Fruit fly (Drosophila melanogaster): Measurements from ENCODE around the gene Rab26.

Gene Rab26

dm6 chr3L:21301737-21302487 lies 16.7 kb upstream of the Rab26 start:
- no peak for TF ChIP-seq Myc (optimal IDR thresholded peaks at IDR 0.05)
- no peak for TF ChIP-seq h (optimal IDR thresholded peaks at IDR 0.05)
- no peak for TF ChIP-seq insv (optimal IDR thresholded peaks at IDR 0.05)
- no peak for TF ChIP-seq ttk (optimal IDR thresholded peaks at IDR 0.05)
- no peak for TF ChIP-seq Sin3A (optimal IDR thresholded peaks at IDR 0.05)
- no peak for TF ChIP-seq psq (optimal IDR thresholded peaks at IDR 0.05)

dm6 chr3L:21302493-21302892 lies 16.1 kb upstream of the Rab26 start:
- TF ChIP-seq Sin3A (optimal IDR thresholded peaks at IDR 0.05): no peak
- TF ChIP-seq Myc (optimal IDR thresholded peaks at IDR 0.05): no peak
- TF ChIP-seq psq (optimal IDR thresholded peaks at IDR 0.05): no peak
- TF ChIP-seq insv (optimal IDR thresholded peaks at IDR 0.05): no peak
- TF ChIP-seq h (optimal IDR thresholded peaks at IDR 0.05): no peak
- no peak for TF ChIP-seq ttk (optimal IDR thresholded peaks at IDR 0.05)

- TF ChIP-seq Myc (optimal IDR thresholded peaks at IDR 0.05) (no peak), ttk (optimal IDR thresholded peaks at IDR 0.05) (no peak), insv (optimal IDR thresholded peaks at IDR 0.05) (no peak), psq (optimal IDR thresholded peaks at IDR 0.05) (no peak), Sin3A (optimal IDR thresholded peaks at IDR 0.05) (no peak), h (optimal IDR thresholded peaks at IDR 0.05) (no peak)
Measured at dm6 chr3L:21303659-21304058, 14.9 kb upstream of the Rab26 start.

- TF ChIP-seq Sin3A (optimal IDR thresholded peaks at IDR 0.05) (no peak), Myc (optimal IDR thresholded peaks at IDR 0.05) (no peak), insv (optimal IDR thresholded peaks at IDR 0.05) (no peak), ttk (optimal IDR thresholded peaks at IDR 0.05) (no peak), psq (optimal IDR thresholded peaks at IDR 0.05) (no peak), h (optimal IDR thresholded peaks at IDR 0.05) (no peak)
Measured at dm6 chr3L:21304400-21304799, 14.2 kb upstream of the Rab26 start, which contains the start of the genes CG11309 and CG7632. Gene CG11309 (minus strand): TSS chr3L:21304658. Gene CG7632 (plus strand): TSS chr3L:21304697.

dm6 chr3L:21317416-21318259 lies 936 bp upstream of the Rab26 start, which contains the start of gene Pc:
Gene Pc (minus strand): TSS chr3L:21318020.
- TF ChIP-seq h (optimal IDR thresholded peaks at IDR 0.05) (no peak), insv (optimal IDR thresholded peaks at IDR 0.05) (no peak), psq (optimal IDR thresholded peaks at IDR 0.05) (no peak), ttk (optimal IDR thresholded peaks at IDR 0.05) (no peak), Myc (optimal IDR thresholded peaks at IDR 0.05) (no peak), Sin3A (optimal IDR thresholded peaks at IDR 0.05) (no peak)

- no peak for TF ChIP-seq Sin3A (optimal IDR thresholded peaks at IDR 0.05)
- no peak for TF ChIP-seq h (optimal IDR thresholded peaks at IDR 0.05)
Measured at dm6 chr3L:21319313-21319907, 836 bp downstream of the Rab26 start.

- TF ChIP-seq psq (optimal IDR thresholded peaks at IDR 0.05): no peak
- no peak for TF ChIP-seq ttk (optimal IDR thresholded peaks at IDR 0.05)
- TF ChIP-seq Myc (optimal IDR thresholded peaks at IDR 0.05): no peak
- TF ChIP-seq insv (optimal IDR thresholded peaks at IDR 0.05): no peak
- no peak for TF ChIP-seq h (optimal IDR thresholded peaks at IDR 0.05)
- TF ChIP-seq Sin3A (optimal IDR thresholded peaks at IDR 0.05): no peak
Measured at dm6 chr3L:21319957-21320356, 1.4 kb downstream of the Rab26 start.

- TF ChIP-seq Sin3A (optimal IDR thresholded peaks at IDR 0.05) (no peak), psq (optimal IDR thresholded peaks at IDR 0.05) (no peak), ttk (optimal IDR thresholded peaks at IDR 0.05) (no peak), insv (optimal IDR thresholded peaks at IDR 0.05) (no peak), h (optimal IDR thresholded peaks at IDR 0.05) (no peak), Myc (optimal IDR thresholded peaks at IDR 0.05) (no peak)
Measured at dm6 chr3L:21321807-21322503, 3.4 kb downstream of the Rab26 start.

- no peak for TF ChIP-seq psq (optimal IDR thresholded peaks at IDR 0.05)
- no peak for TF ChIP-seq h (optimal IDR thresholded peaks at IDR 0.05)
- no peak for TF ChIP-seq insv (optimal IDR thresholded peaks at IDR 0.05)
- TF ChIP-seq Sin3A (optimal IDR thresholded peaks at IDR 0.05): no peak
- no peak for TF ChIP-seq Myc (optimal IDR thresholded peaks at IDR 0.05)
Measured at dm6 chr3L:21324724-21325123, 6.2 kb downstream of the Rab26 start.

dm6 chr3L:21334999-21335631 lies 16.5 kb downstream of the Rab26 start, which contains the start of gene Tsr1:
Gene Tsr1 (plus strand): TSS chr3L:21335215.
- TF ChIP-seq h (optimal IDR thresholded peaks at IDR 0.05) (no peak), Sin3A (optimal IDR thresholded peaks at IDR 0.05) (no peak), insv (optimal IDR thresholded peaks at IDR 0.05) (no peak), ttk (optimal IDR thresholded peaks at IDR 0.05) (no peak), psq (optimal IDR thresholded peaks at IDR 0.05) (no peak), Myc (optimal IDR thresholded peaks at IDR 0.05) (no peak)

dm6 chr3L:21342592-21342991 lies 24.0 kb downstream of the Rab26 start:
- no peak for TF ChIP-seq h (optimal IDR thresholded peaks at IDR 0.05)
- no peak for TF ChIP-seq psq (optimal IDR thresholded peaks at IDR 0.05)
- no peak for TF ChIP-seq insv (optimal IDR thresholded peaks at IDR 0.05)

All from Kc167 (cell line).